Worm (Caenorhabditis elegans) whole organism, L4 larva: ENCODE data around the gene hpl-1.

Experiments
- D1046.2 ChIP-seq: fragments of 200-800 bp; sonication (Bioruptor generic); IDR thresholded peaks from 2 replicates; pipeline ENCODE4 v1.3.6; 2022; ENCODE audit warnings: missing genetic modification characterization, missing compliant biosample characterization
- F37D6.2 ChIP-seq: sonication (generic microtip); optimal IDR thresholded peaks from 2 replicates; lab custom pipeline; 2016; ENCODE audit warnings: mild to moderate bottlenecking, missing genetic modification characterization, missing compliant biosample characterization
- F49E8.2 ChIP-seq: sonication (generic microtip); optimal IDR thresholded peaks from 2 replicates; lab custom pipeline; 2016; ENCODE audit warnings: missing compliant biosample characterization, mild to moderate bottlenecking, missing genetic modification characterization, borderline replicate concordance
- R02D3.7 ChIP-seq: fragments of 150-350 bp; sonication (generic microtip); optimal IDR thresholded peaks from 3 replicates; lab custom pipeline; 2014; ENCODE audit warnings: missing biosample characterization, missing genetic modification characterization
- T20F7.1 ChIP-seq: fragments of 200-800 bp; sonication (Bioruptor generic); optimal IDR thresholded peaks from 2 replicates; lab custom pipeline; 2018; ENCODE audit warnings: mild to moderate bottlenecking, missing genetic modification characterization, missing compliant biosample characterization
- Y48G9A.11 ChIP-seq: fragments of 200-800 bp; sonication (Bioruptor generic); IDR thresholded peaks from 2 replicates; pipeline ENCODE4 v1.3.6; 2022; ENCODE audit warnings: missing genetic modification reagents, missing genetic modification characterization, missing compliant biosample characterization
- Y75B8A.6 ChIP-seq: fragments of 200-800 bp; sonication (Bioruptor generic); IDR thresholded peaks from 2 replicates; pipeline ENCODE4 v1.3.6; 2022; ENCODE audit warnings: missing genetic modification reagents, missing genetic modification characterization, missing compliant biosample characterization
- ama-1 ChIP-seq: fragments of 150-350 bp; optimal IDR thresholded peaks from 2 replicates; lab custom pipeline; 2014; ENCODE audit warnings: inconsistent platforms, mixed read lengths
- arid-1 ChIP-seq: fragments of 200-800 bp; sonication (Bioruptor generic); conservative IDR thresholded peaks from 2 replicates; pipeline ENCODE4 v1.3.6; 2022; ENCODE audit warnings: missing genetic modification reagents, missing genetic modification characterization, missing compliant biosample characterization
- ceh-28 ChIP-seq: fragments of 150-350 bp; optimal IDR thresholded peaks from 2 replicates; lab custom pipeline; 2014; ENCODE audit warnings: missing biosample characterization, missing genetic modification reagents, missing genetic modification characterization
- ceh-32 ChIP-seq: sonication (generic microtip); optimal IDR thresholded peaks from 2 replicates; lab custom pipeline; 2016; ENCODE audit warnings: mild to moderate bottlenecking, missing genetic modification characterization, missing compliant biosample characterization; ENCODE audit not compliant: poor library complexity
- ceh-62 ChIP-seq: sonication (generic microtip); optimal IDR thresholded peaks from 2 replicates; lab custom pipeline; 2017; ENCODE audit warnings: missing biosample characterization, missing genetic modification characterization
- ces-1 ChIP-seq: fragments of 150-350 bp; sonication (generic microtip); optimal IDR thresholded peaks from 4 replicates; lab custom pipeline; 2014; ENCODE audit warnings: missing biosample characterization, missing genetic modification reagents, missing genetic modification characterization
- cey-2 ChIP-seq: sonication (generic microtip); optimal IDR thresholded peaks from 3 replicates; lab custom pipeline; 2017; ENCODE audit warnings: missing genetic modification characterization, mild to moderate bottlenecking, missing compliant biosample characterization, antibody characterized with exemption, borderline replicate concordance; ENCODE audit not compliant: insufficient read depth
- daf-12 ChIP-seq: fragments of 150-350 bp; optimal IDR thresholded peaks from 2 replicates; lab custom pipeline; 2014; ENCODE audit warnings: missing biosample characterization, missing genetic modification reagents, missing genetic modification characterization
- daf-16 ChIP-seq, 3 experiments: sonication (generic microtip); optimal IDR thresholded peaks; 2 replicates each; lab custom pipeline; 2016 to 2017; ENCODE audit warnings: missing genetic modification characterization in 3 of 3, missing genetic modification reagents in 3 of 3, mild to moderate bottlenecking in 2 of 3, missing compliant biosample characterization in 2 of 3, missing biosample characterization in 1 of 3, moderate library complexity in 1 of 3
- daf-8 ChIP-seq: fragments of 200-800 bp; sonication (Bioruptor generic); IDR thresholded peaks from 2 replicates; pipeline ENCODE4 v1.3.6; 2022; ENCODE audit warnings: missing genetic modification characterization, missing compliant biosample characterization
- dmd-6 ChIP-seq: fragments of 200-800 bp; sonication (Bioruptor generic); IDR thresholded peaks from 2 replicates; pipeline ENCODE4 v1.3.6; 2022; ENCODE audit warnings: missing genetic modification reagents, missing genetic modification characterization, missing compliant biosample characterization
- dmd-8 ChIP-seq: fragments of 200-800 bp; sonication (Bioruptor generic); IDR thresholded peaks from 2 replicates; pipeline ENCODE4 v1.3.6; 2022; ENCODE audit warnings: missing genetic modification characterization, missing compliant biosample characterization
- duxl-1 ChIP-seq: sonication (generic microtip); optimal IDR thresholded peaks from 2 replicates; lab custom pipeline; 2016; ENCODE audit warnings: mild to moderate bottlenecking, missing genetic modification characterization, moderate library complexity, missing compliant biosample characterization; ENCODE audit not compliant: poor library complexity
- dve-1 ChIP-seq: sonication (generic microtip); optimal IDR thresholded peaks from 2 replicates; lab custom pipeline; 2017; ENCODE audit warnings: antibody characterized with exemption, mild to moderate bottlenecking, missing genetic modification characterization, missing compliant biosample characterization; ENCODE audit not compliant: insufficient read depth
- egl-43 ChIP-seq: fragments of 200-800 bp; sonication (Bioruptor generic); IDR thresholded peaks from 2 replicates; pipeline ENCODE4 v1.3.6; 2022; ENCODE audit warnings: missing genetic modification reagents, missing genetic modification characterization, missing compliant biosample characterization
- fkh-10 ChIP-seq: fragments of 150-350 bp; optimal IDR thresholded peaks from 2 replicates; lab custom pipeline; 2014; ENCODE audit warnings: missing biosample characterization, missing genetic modification reagents, missing genetic modification characterization
- fos-1 ChIP-seq: fragments of 150-350 bp; optimal IDR thresholded peaks from 2 replicates; lab custom pipeline; 2014; ENCODE audit warnings: missing biosample characterization, missing genetic modification characterization
- hlh-30 ChIP-seq: sonication (generic microtip); optimal IDR thresholded peaks from 2 replicates; lab custom pipeline; 2017; ENCODE audit warnings: antibody characterized with exemption, mild to moderate bottlenecking, missing genetic modification characterization, missing compliant biosample characterization; ENCODE audit not compliant: insufficient read depth
- lin-15B ChIP-seq: fragments of 150-350 bp; sonication (generic microtip); optimal IDR thresholded peaks from 3 replicates; lab custom pipeline; 2014; ENCODE audit warnings: missing biosample characterization, missing genetic modification characterization
- mep-1 ChIP-seq: fragments of 150-350 bp; sonication (generic microtip); optimal IDR thresholded peaks from 3 replicates; lab custom pipeline; 2014; ENCODE audit warnings: missing biosample characterization, missing genetic modification characterization
- nhr-10 ChIP-seq: fragments of 150-350 bp; optimal IDR thresholded peaks from 2 replicates; lab custom pipeline; 2014; ENCODE audit warnings: missing biosample characterization, missing genetic modification characterization
- nhr-102 ChIP-seq: sonication (generic microtip); optimal IDR thresholded peaks from 2 replicates; lab custom pipeline; 2016; ENCODE audit warnings: mild to moderate bottlenecking, missing genetic modification characterization, moderate library complexity, missing compliant biosample characterization
- nhr-11 ChIP-seq: fragments of 150-350 bp; optimal IDR thresholded peaks from 2 replicates; lab custom pipeline; 2014; ENCODE audit warnings: missing biosample characterization, missing genetic modification characterization
- nhr-111 ChIP-seq: fragments of 200-800 bp; sonication (Bioruptor generic); optimal IDR thresholded peaks from 2 replicates; lab custom pipeline; 2018; ENCODE audit warnings: mild to moderate bottlenecking, missing genetic modification characterization, missing compliant biosample characterization
- nhr-25 ChIP-seq: sonication (generic microtip); optimal IDR thresholded peaks from 2 replicates; lab custom pipeline; 2017; ENCODE audit warnings: missing genetic modification characterization, mild to moderate bottlenecking, missing compliant biosample characterization, antibody characterized with exemption, moderate library complexity, borderline replicate concordance; ENCODE audit not compliant: insufficient read depth
- nhr-48 ChIP-seq: sonication (generic microtip); optimal IDR thresholded peaks from 2 replicates; lab custom pipeline; 2016; ENCODE audit warnings: mild to moderate bottlenecking, missing genetic modification characterization, missing compliant biosample characterization
- pha-4 ChIP-seq, 2 experiments: fragments of 150-350 bp in 1 of 2; fragments of 200-800 bp in 1 of 2; sonication (Bioruptor generic) in 1 of 2; IDR thresholded peaks in 1 of 2; optimal IDR thresholded peaks in 1 of 2; 2 replicates each; pipeline versions ENCODE4 v1.3.6 to Lab custom; 2014 to 2022; ENCODE audit warnings: missing genetic modification characterization in 2 of 2, missing genetic modification reagents in 2 of 2, missing biosample characterization in 1 of 2, missing compliant biosample characterization in 1 of 2
- php-3 ChIP-seq: fragments of 200-800 bp; sonication (Bioruptor generic); IDR thresholded peaks from 2 replicates; pipeline ENCODE4 v1.3.6; 2022; ENCODE audit warnings: missing genetic modification reagents, missing genetic modification characterization, missing compliant biosample characterization
- pqm-1 ChIP-seq: sonication (generic microtip); optimal IDR thresholded peaks from 2 replicates; lab custom pipeline; 2017; ENCODE audit warnings: missing biosample characterization, missing genetic modification characterization
- sdz-12 ChIP-seq: fragments of 200-800 bp; sonication (Bioruptor generic); optimal IDR thresholded peaks from 2 replicates; lab custom pipeline; 2018; ENCODE audit warnings: mild to moderate bottlenecking, missing genetic modification characterization, missing compliant biosample characterization
- zag-1 ChIP-seq: fragments of 150-350 bp; optimal IDR thresholded peaks from 2 replicates; lab custom pipeline; 2014; ENCODE audit warnings: missing biosample characterization, missing genetic modification characterization
- zfp-2 ChIP-seq: sonication (generic microtip); optimal IDR thresholded peaks from 2 replicates; lab custom pipeline; 2016; ENCODE audit warnings: mild to moderate bottlenecking, missing genetic modification characterization, missing compliant biosample characterization
- zfp-3 ChIP-seq: fragments of 200-800 bp; sonication (Bioruptor generic); conservative IDR thresholded peaks from 2 replicates; pipeline ENCODE4 v1.3.6; 2022; ENCODE audit warnings: missing genetic modification reagents, missing genetic modification characterization, missing compliant biosample characterization
- ztf-11 ChIP-seq: fragments of 150-350 bp; optimal IDR thresholded peaks from 2 replicates; lab custom pipeline; 2014; ENCODE audit warnings: missing biosample characterization, missing genetic modification characterization

The hpl-1 gene

ce11 chrX:13267230-13267629 is 22.0 kb downstream of the hpl-1 start, which contains the start of gene cyp-14A1:
Gene cyp-14A1, minus strand, starts transcription at chrX:13267355.
- TF ChIP-seq dve-1 (tag; lab: Kevin White, UChicago) (peak; percentile 19), zfp-3 (GFP tag; lab: Robert Waterston, UW) (no peak), egl-43 (no peak), daf-16 (GFP tag; optimal IDR thresholded peaks at IDR 0.05; lab: Kevin White, UChicago) (no peak), daf-16 (tag; optimal IDR thresholded peaks at IDR 0.05; lab: Kevin White, UChicago) (peak; percentile 39)

ce11 chrX:13269586-13269985 is 24.4 kb downstream of the hpl-1 start, which contains the start of gene cyp-14A2:
Gene cyp-14A2, minus strand, starts transcription at chrX:13269686.
- TF ChIP-seq daf-8 (GFP tag; lab: Robert Waterston, UW) (no peak), dmd-6 (GFP tag; lab: Robert Waterston, UW) (peak; percentile 42), R02D3.7 (tag; lab: Kevin White, UChicago) (no peak)

ce11 chrX:13274102-13274501 is 28.9 kb downstream of the hpl-1 start, which contains the start of gene cyp-14A3:
Gene cyp-14A3, minus strand, starts transcription at chrX:13274202.
- TF ChIP-seq duxl-1 (no peak), T20F7.1 (GFP tag; lab: Kevin White, UChicago) (no peak)
- TF ChIP-seq, all 104 proteins: peak for 0

ce11 chrX:13278876-13279275 is 33.7 kb downstream of the hpl-1 start, which contains the start of gene phf-33:
Gene phf-33, minus strand, starts transcription at chrX:13278976.
- TF ChIP-seq ceh-62 (tag; lab: Kevin White, UChicago) (no peak), dmd-8 (GFP tag; lab: Robert Waterston, UW) (no peak), nhr-11 (tag; lab: Kevin White, UChicago) (no peak), T20F7.1 (GFP tag; lab: Kevin White, UChicago) (no peak), zag-1 (no peak), nhr-25 (tag; lab: Kevin White, UChicago) (no peak), ces-1 (GFP tag; lab: Kevin White, UChicago) (no peak), ztf-11 (tag; lab: Kevin White, UChicago) (no peak), nhr-10 (tag; lab: Kevin White, UChicago) (no peak)

ce11 chrX:13283462-13283861 is 38.3 kb downstream of the hpl-1 start:
- TF ChIP-seq mep-1 (no peak), ceh-62 (tag; lab: Kevin White, UChicago) (no peak), D1046.2 (GFP tag; lab: Robert Waterston, UW) (no peak; the same call in 1 of the 2 replicates), nhr-102 (tag; lab: Kevin White, UChicago) (peak; percentile 29), lin-15B (tag; lab: Kevin White, UChicago) (no peak), cey-2 (tag; lab: Kevin White, UChicago) (no peak), zag-1 (no peak), F37D6.2 (tag; lab: Kevin White, UChicago) (no peak), F49E8.2 (tag; lab: Kevin White, UChicago) (peak; percentile 28), pha-4 (GFP tag; IDR thresholded peaks at IDR 0.05; lab: Robert Waterston, UW) (peak; percentile 82), pha-4 (tag; optimal IDR thresholded peaks at IDR 0.05; lab: Kevin White, UChicago) (no peak), ama-1 (lab: Kevin White, UChicago) (no peak), nhr-11 (tag; lab: Kevin White, UChicago) (no peak), ceh-32 (no peak), Y48G9A.11 (peak; percentile 44; the same call in 1 of the 2 replicates), ztf-11 (tag; lab: Kevin White, UChicago) (no peak), zfp-2 (tag; lab: Kevin White, UChicago) (no peak), pqm-1 (tag; lab: Kevin White, UChicago) (no peak), ceh-28 (tag; lab: Kevin White, UChicago) (no peak), hlh-30 (tag; lab: Kevin White, UChicago) (no peak), arid-1 (GFP tag; lab: Robert Waterston, UW) (peak; percentile 70; the same call in 1 of the 2 replicates), sdz-12 (GFP tag; lab: Kevin White, UChicago) (no peak), R02D3.7 (tag; lab: Kevin White, UChicago) (no peak), fos-1 (tag; lab: Kevin White, UChicago) (no peak), daf-12 (tag; lab: Kevin White, UChicago) (no peak), Y75B8A.6 (GFP tag; lab: Robert Waterston, UW) (no peak), nhr-48 (tag; lab: Kevin White, UChicago) (peak; percentile 33), php-3 (GFP tag; lab: Robert Waterston, UW) (no peak), nhr-111 (GFP tag; lab: Kevin White, UChicago) (peak; percentile 65), fkh-10 (GFP tag; lab: Kevin White, UChicago) (no peak)
